Worm (Caenorhabditis elegans) whole organism, early embryonic: Measurements from ENCODE around the gene B0035.22.

Source experiments
- ama-1 ChIP-seq: fragments of 150-350 bp; optimal IDR thresholded peaks from 2 replicates; lab custom pipeline; 2014
- ceh-36 ChIP-seq: sonication (generic microtip); optimal IDR thresholded peaks from 2 replicates; lab custom pipeline; 2016; ENCODE audit warnings: missing genetic modification characterization, inconsistent platforms, missing compliant biosample characterization
- hnd-1 ChIP-seq: sonication (generic microtip); optimal IDR thresholded peaks from 2 replicates; lab custom pipeline; 2016; ENCODE audit warnings: missing genetic modification characterization, missing compliant biosample characterization
- tbx-11 ChIP-seq: fragments of 200-800 bp; sonication (Bioruptor generic); IDR thresholded peaks from 2 replicates; pipeline ENCODE4 v1.3.6; 2022; ENCODE audit warnings: missing genetic modification characterization, missing compliant biosample characterization

- TF ChIP-seq hnd-1 (tag; lab: Kevin White, UChicago): no peak
- no peak for TF ChIP-seq ama-1 (lab: Kevin White, UChicago)
- no peak for TF ChIP-seq tbx-11 (GFP tag; lab: Robert Waterston, UW)
- no peak for TF ChIP-seq ceh-36 (tag; lab: Kevin White, UChicago)
Measured at ce11 chrIV:11314885-11315284, at the start of gene B0035.22, which contains the start of the genes B0035.3 and pfd-4.
